Fruit fly (Drosophila melanogaster) whole organism, adult: ENCODE results near the gene wek.

Experiments
- CG11617 ChIP-seq: fragments of 200-800 bp; sonication (Bioruptor generic); optimal IDR thresholded peaks from 2 replicates; lab custom pipeline; 2017; ENCODE audit warnings: mild to moderate bottlenecking, missing biosample characterization, missing genetic modification reagents, missing genetic modification characterization
- CG12768 ChIP-seq: fragments of 200-800 bp; sonication (Bioruptor generic); optimal IDR thresholded peaks from 2 replicates; lab custom pipeline; 2017; ENCODE audit warnings: missing biosample characterization, missing genetic modification characterization, mild to moderate bottlenecking, moderate library complexity, missing genetic modification reagents
- CG33017 ChIP-seq: fragments of 200-800 bp; sonication (Bioruptor generic); optimal IDR thresholded peaks from 2 replicates; lab custom pipeline; 2018; ENCODE audit warnings: missing biosample characterization, mild to moderate bottlenecking, missing genetic modification characterization, moderate library complexity
- CG5204 ChIP-seq: fragments of 200-800 bp; sonication (Bioruptor generic); optimal IDR thresholded peaks from 2 replicates; lab custom pipeline; 2016; ENCODE audit warnings: missing biosample characterization, missing genetic modification characterization
- CG7045 ChIP-seq: fragments of 200-800 bp; sonication (Bioruptor generic); optimal IDR thresholded peaks from 2 replicates; lab custom pipeline; 2017; ENCODE audit warnings: missing biosample characterization, mild to moderate bottlenecking, missing genetic modification characterization
- CG7101 ChIP-seq: fragments of 200-800 bp; sonication (Bioruptor generic); optimal IDR thresholded peaks from 2 replicates; lab custom pipeline; 2018; ENCODE audit warnings: missing biosample characterization, mild to moderate bottlenecking, missing genetic modification characterization, moderate library complexity
- Hr96 ChIP-seq: fragments of 200-800 bp; sonication (Bioruptor generic); optimal IDR thresholded peaks from 2 replicates; lab custom pipeline; 2016; ENCODE audit warnings: missing biosample characterization, missing genetic modification characterization
- cic ChIP-seq: fragments of 200-800 bp; sonication (Bioruptor generic); optimal IDR thresholded peaks from 2 replicates; lab custom pipeline; 2017; ENCODE audit warnings: missing biosample characterization, mild to moderate bottlenecking, missing genetic modification characterization, moderate library complexity
- cnc ChIP-seq, 2 experiments: fragments of >200 bp; optimal IDR thresholded peaks; 2 replicates each; lab custom pipeline; 2017
- kay ChIP-seq: fragments of 200-800 bp; sonication (Bioruptor generic); peaks from one replicate; lab custom pipeline; 2016; ENCODE audit warnings: missing biosample characterization, missing genetic modification characterization, borderline replicate concordance
- toe ChIP-seq: fragments of 200-800 bp; sonication (Bioruptor generic); optimal IDR thresholded peaks from 2 replicates; lab custom pipeline; 2016; ENCODE audit warnings: missing biosample characterization, missing genetic modification characterization

DNA sequence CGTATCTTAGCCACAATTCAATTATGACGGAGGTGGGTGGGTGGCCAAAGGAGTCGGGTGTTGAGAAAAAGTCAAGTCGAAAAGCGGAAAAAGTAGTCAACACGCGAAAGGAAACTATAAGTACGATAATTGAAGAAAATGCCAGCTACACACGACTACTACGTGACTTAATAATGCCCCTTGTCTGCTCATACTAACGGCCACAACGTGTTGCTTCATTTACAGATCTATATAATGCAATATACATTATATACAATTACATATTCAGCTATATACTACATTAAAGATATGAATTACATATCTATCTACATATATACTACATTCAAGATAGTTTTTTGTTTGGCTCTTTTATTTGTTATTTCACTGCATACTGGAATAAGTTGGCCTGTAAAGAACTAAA is 4.9 kb upstream of the wek start, which contains the start of gene CG31826:
- no peak for TF ChIP-seq kay (GFP tag; lab: Kevin White, UChicago)
- TF ChIP-seq CG5204 (GFP tag; lab: Kevin White, UChicago): no peak
- no peak for TF ChIP-seq cic
- no peak for TF ChIP-seq CG7045 (GFP tag; lab: Kevin White, UChicago)
- no peak for TF ChIP-seq toe (GFP tag; lab: Kevin White, UChicago)
- no peak for TF ChIP-seq Hr96 (GFP tag; lab: Kevin White, UChicago)
- no peak for TF ChIP-seq CG7101 (tag; lab: Kevin White, UChicago)
- no peak for TF ChIP-seq CG12768
- no peak for TF ChIP-seq cnc (optimal IDR thresholded peaks at IDR 0.05; lab: Kevin White, UChicago)
- no peak for TF ChIP-seq CG11617 (GFP tag; lab: Kevin White, UChicago)
- TF ChIP-seq CG33017 (tag; lab: Kevin White, UChicago): no peak
